Fruit fly (Drosophila melanogaster) whole organism, embryonic: Measurements from ENCODE around the gene Gart.

Experiments used
- Abd-B ChIP-seq: fragments of 200-800 bp; sonication (Bioruptor generic); optimal IDR thresholded peaks from 2 replicates; lab custom pipeline; 2018; ENCODE audit warnings: missing biosample characterization, mild to moderate bottlenecking, missing genetic modification characterization, moderate library complexity
- Ada2b ChIP-seq: fragments of 200-800 bp; sonication (Bioruptor generic); IDR thresholded peaks from 2 replicates; pipeline ENCODE4 v1.3.6; 2022; ENCODE audit warnings: missing biosample characterization, missing genetic modification characterization
- Bteb2 ChIP-seq: fragments of 200-800 bp; sonication (Bioruptor generic); optimal IDR thresholded peaks from 2 replicates; lab custom pipeline; 2016; ENCODE audit warnings: missing biosample characterization, missing genetic modification characterization
- CG11696 ChIP-seq: fragments of 200-800 bp; sonication (Bioruptor generic); IDR thresholded peaks from 2 replicates; pipeline ENCODE4 v1.3.6; 2022; ENCODE audit warnings: missing biosample characterization, missing genetic modification characterization
- CG15269 ChIP-seq: fragments of 200-800 bp; sonication (Bioruptor generic); optimal IDR thresholded peaks from 2 replicates; lab custom pipeline; 2018; ENCODE audit warnings: missing biosample characterization, mild to moderate bottlenecking, missing genetic modification characterization, moderate library complexity
- CG1602 ChIP-seq: fragments of 200-800 bp; sonication (Bioruptor generic); optimal IDR thresholded peaks from 3 replicates; lab custom pipeline; 2016; ENCODE audit warnings: missing biosample characterization, missing genetic modification characterization
- CG17359 ChIP-seq: fragments of 200-800 bp; sonication (Bioruptor generic); optimal IDR thresholded peaks from 3 replicates; lab custom pipeline; 2018; ENCODE audit warnings: missing biosample characterization, mild to moderate bottlenecking, missing genetic modification characterization, moderate library complexity
- CG18262 ChIP-seq: fragments of 200-800 bp; optimal IDR thresholded peaks from 3 replicates; lab custom pipeline; 2019; ENCODE audit warnings: missing biosample characterization, mild to moderate bottlenecking, missing genetic modification characterization, moderate library complexity
- CG2120 ChIP-seq: fragments of 200-800 bp; sonication (Bioruptor generic); optimal IDR thresholded peaks from 3 replicates; lab custom pipeline; 2016; ENCODE audit warnings: missing biosample characterization, missing genetic modification characterization
- CG2202 ChIP-seq: fragments of 200-800 bp; sonication (Bioruptor generic); optimal IDR thresholded peaks from 2 replicates; lab custom pipeline; 2018; ENCODE audit warnings: missing biosample characterization, mild to moderate bottlenecking, missing genetic modification characterization
- CG2889 ChIP-seq: fragments of 200-800 bp; sonication (Bioruptor generic); IDR thresholded peaks from 3 replicates; pipeline ENCODE4 v1.3.6; 2022; ENCODE audit warnings: missing biosample characterization, missing genetic modification characterization
- CG30020 ChIP-seq: fragments of 200-800 bp; optimal IDR thresholded peaks from 2 replicates; lab custom pipeline; 2019; ENCODE audit warnings: missing biosample characterization, mild to moderate bottlenecking, missing genetic modification characterization, moderate library complexity
- CG30403 ChIP-seq: fragments of 200-800 bp; sonication (Bioruptor generic); optimal IDR thresholded peaks from 3 replicates; lab custom pipeline; 2016; ENCODE audit warnings: missing biosample characterization, missing genetic modification characterization
- CG4854 ChIP-seq: fragments of 200-800 bp; sonication (Bioruptor generic); optimal IDR thresholded peaks from 2 replicates; lab custom pipeline; 2016; ENCODE audit warnings: missing biosample characterization, missing genetic modification characterization, inconsistent platforms
- CG6683 ChIP-seq: fragments of 200-800 bp; sonication (Bioruptor generic); optimal IDR thresholded peaks from 2 replicates; lab custom pipeline; 2017; ENCODE audit warnings: missing biosample characterization, mild to moderate bottlenecking, missing genetic modification characterization, missing genetic modification reagents
- CG6689 ChIP-seq: fragments of 200-800 bp; sonication (Bioruptor generic); IDR thresholded peaks from 2 replicates; pipeline ENCODE4 v1.3.6; 2022; ENCODE audit warnings: missing biosample characterization, missing genetic modification characterization
- CG8924 ChIP-seq: fragments of 200-800 bp; optimal IDR thresholded peaks from 3 replicates; lab custom pipeline; 2019; ENCODE audit warnings: missing biosample characterization, mild to moderate bottlenecking, missing genetic modification characterization, moderate library complexity
- Camta ChIP-seq: fragments of 200-800 bp; sonication (Bioruptor generic); optimal IDR thresholded peaks from 2 replicates; lab custom pipeline; 2016; ENCODE audit warnings: missing biosample characterization, missing genetic modification characterization
- CkIIα-i1 ChIP-seq: fragments of 200-800 bp; sonication (Bioruptor generic); IDR thresholded peaks from 2 replicates; pipeline ENCODE4 v1.3.6; 2022; ENCODE audit warnings: missing biosample characterization, missing genetic modification characterization
- CoRest ChIP-seq: fragments of 200-800 bp; sonication (Bioruptor generic); optimal IDR thresholded peaks from 3 replicates; lab custom pipeline; 2018; ENCODE audit warnings: missing biosample characterization, mild to moderate bottlenecking, missing genetic modification characterization, moderate library complexity
- Ets65A ChIP-seq: fragments of 200-800 bp; sonication (Bioruptor generic); peaks from one replicate; lab custom pipeline; 2016; ENCODE audit warnings: missing biosample characterization, missing genetic modification characterization
- H15 ChIP-seq: fragments of 200-800 bp; sonication (Bioruptor generic); IDR thresholded peaks from 3 replicates; pipeline ENCODE4 v1.3.6; 2022; ENCODE audit warnings: missing biosample characterization, missing genetic modification characterization
- Hr39 ChIP-seq: fragments of >200 bp; optimal IDR thresholded peaks from 2 replicates; lab custom pipeline; 2017
- Hr51 ChIP-seq, 2 experiments: fragments of 200-800 bp; sonication (Bioruptor generic); optimal IDR thresholded peaks; 2 replicates in 1 of 2; 3 replicates in 1 of 2; lab custom pipeline; 2016 to 2018; ENCODE audit warnings: missing biosample characterization in 2 of 2, missing genetic modification characterization in 2 of 2, mild to moderate bottlenecking in 1 of 2, moderate library complexity in 1 of 2
- Med ChIP-seq: fragments of 200-800 bp; sonication (Bioruptor generic); peaks from one replicate; lab custom pipeline; 2016; ENCODE audit warnings: missing biosample characterization, missing genetic modification characterization, mild to moderate bottlenecking, inconsistent platforms, moderate library complexity
- Oli ChIP-seq: fragments of 200-800 bp; sonication (Bioruptor generic); optimal IDR thresholded peaks from 2 replicates; lab custom pipeline; 2018; ENCODE audit warnings: missing biosample characterization, mild to moderate bottlenecking, missing genetic modification characterization, moderate library complexity
- Rfx ChIP-seq: fragments of 200-800 bp; sonication (Bioruptor generic); IDR thresholded peaks from 2 replicates; pipeline ENCODE4 v1.3.6; 2022; ENCODE audit warnings: missing biosample characterization, missing genetic modification characterization
- Side ChIP-seq: fragments of 200-800 bp; sonication (Bioruptor generic); optimal IDR thresholded peaks from 2 replicates; lab custom pipeline; 2016; ENCODE audit warnings: missing biosample characterization, missing genetic modification characterization
- Xrp1 ChIP-seq: fragments of 200-800 bp; sonication (Bioruptor generic); IDR thresholded peaks from 2 replicates; pipeline ENCODE4 v1.3.6; 2022; ENCODE audit warnings: missing biosample characterization, missing genetic modification characterization
- az2 ChIP-seq: fragments of 200-800 bp; sonication (Bioruptor generic); optimal IDR thresholded peaks from 3 replicates; lab custom pipeline; 2016; ENCODE audit warnings: missing biosample characterization, missing genetic modification characterization
- bcd ChIP-seq: fragments of 200-800 bp; sonication (Bioruptor generic); optimal IDR thresholded peaks from 2 replicates; lab custom pipeline; 2017; ENCODE audit warnings: missing biosample characterization, mild to moderate bottlenecking, missing genetic modification characterization
- dpn ChIP-seq, 2 experiments: fragments of 200-800 bp; sonication (Bioruptor generic); optimal IDR thresholded peaks; 3 replicates each; lab custom pipeline; 2016; ENCODE audit warnings: missing biosample characterization in 2 of 2, missing genetic modification characterization in 2 of 2
- en ChIP-seq: fragments of 200-800 bp; sonication (Bioruptor generic); optimal IDR thresholded peaks from 2 replicates; lab custom pipeline; 2016; ENCODE audit warnings: missing biosample characterization, missing genetic modification characterization
- fd102C ChIP-seq: fragments of 200-800 bp; sonication (Bioruptor generic); optimal IDR thresholded peaks from 2 replicates; lab custom pipeline; 2018; ENCODE audit warnings: missing biosample characterization, mild to moderate bottlenecking, missing genetic modification characterization, moderate library complexity
- gsb ChIP-seq: fragments of 200-800 bp; sonication (Bioruptor generic); IDR thresholded peaks from 2 replicates; pipeline ENCODE4 v1.3.6; 2022; ENCODE audit warnings: missing biosample characterization, missing genetic modification characterization
- ind ChIP-seq: fragments of 200-800 bp; sonication (Bioruptor generic); optimal IDR thresholded peaks from 3 replicates; lab custom pipeline; 2016; ENCODE audit warnings: missing biosample characterization, missing genetic modification characterization
- pan ChIP-seq, 4 experiments: fragments of >200 bp in 3 of 4; fragments of 200-800 bp in 1 of 4; sonication (Bioruptor generic) in 1 of 4; optimal IDR thresholded peaks in 3 of 4; IDR thresholded peaks in 1 of 4; 2 replicates each; pipeline versions ENCODE4 v1.3.6 to Lab custom; 2017 to 2022; ENCODE audit warnings: missing biosample characterization in 2 of 4, missing genetic modification characterization in 2 of 4, mixed read lengths in 1 of 4
- phol ChIP-seq: fragments of 200-800 bp; sonication (Bioruptor generic); optimal IDR thresholded peaks from 3 replicates; lab custom pipeline; 2018; ENCODE audit warnings: missing biosample characterization, mild to moderate bottlenecking, missing genetic modification characterization, moderate library complexity
- prd ChIP-seq, 3 experiments: fragments of >200 bp in 2 of 3; fragments of 200-800 bp in 1 of 3; sonication (Bioruptor generic) in 1 of 3; optimal IDR thresholded peaks in 2 of 3; IDR thresholded peaks in 1 of 3; 2 replicates in 2 of 3; 3 replicates in 1 of 3; pipeline versions ENCODE4 v1.3.6 to Lab custom; 2017 to 2022; ENCODE audit warnings: missing biosample characterization in 1 of 3, missing genetic modification characterization in 1 of 3
- pum ChIP-seq: fragments of 200-800 bp; sonication (Bioruptor generic); optimal IDR thresholded peaks from 2 replicates; lab custom pipeline; 2016; ENCODE audit warnings: missing biosample characterization, missing genetic modification characterization
- row ChIP-seq: fragments of 200-800 bp; sonication (Bioruptor generic); IDR thresholded peaks from 3 replicates; pipeline ENCODE4 v1.3.6; 2022; ENCODE audit warnings: missing biosample characterization, missing genetic modification characterization
- sens ChIP-seq: fragments of 200-800 bp; sonication (Bioruptor generic); peaks from one replicate; lab custom pipeline; 2016; ENCODE audit warnings: missing biosample characterization, missing genetic modification characterization
- sisA ChIP-seq: fragments of 200-800 bp; sonication (Bioruptor generic); IDR thresholded peaks from 2 replicates; pipeline ENCODE4 v1.3.6; 2022; ENCODE audit warnings: missing biosample characterization, missing genetic modification characterization
- slbo ChIP-seq: fragments of 200-800 bp; sonication (Bioruptor generic); IDR thresholded peaks from 2 replicates; pipeline ENCODE4 v1.3.6; 2022; ENCODE audit warnings: missing biosample characterization, missing genetic modification characterization
- sqz ChIP-seq: fragments of 200-800 bp; sonication (Bioruptor generic); optimal IDR thresholded peaks from 3 replicates; lab custom pipeline; 2018; ENCODE audit warnings: missing biosample characterization, mild to moderate bottlenecking, missing genetic modification characterization
- ssp ChIP-seq: fragments of 200-800 bp; sonication (Bioruptor generic); IDR thresholded peaks from 2 replicates; pipeline ENCODE4 v1.3.6; 2022; ENCODE audit warnings: missing biosample characterization, missing genetic modification characterization
- stc ChIP-seq: fragments of 200-800 bp; sonication (Bioruptor generic); IDR thresholded peaks from 2 replicates; pipeline ENCODE4 v1.3.6; 2022; ENCODE audit warnings: missing biosample characterization, missing genetic modification characterization
- vvl ChIP-seq: fragments of 200-800 bp; sonication (Bioruptor generic); IDR thresholded peaks from 2 replicates; pipeline ENCODE4 v1.3.6; 2022; ENCODE audit warnings: missing biosample characterization, missing genetic modification characterization
- yki ChIP-seq: fragments of >200 bp; optimal IDR thresholded peaks from 3 replicates; lab custom pipeline; 2018
- z ChIP-seq: fragments of 200-800 bp; sonication (Bioruptor generic); IDR thresholded peaks from 3 replicates; pipeline ENCODE4 v1.3.6; 2022; ENCODE audit warnings: missing biosample characterization, missing genetic modification characterization
- zen ChIP-seq: fragments of 200-800 bp; sonication (Bioruptor generic); optimal IDR thresholded peaks from 3 replicates; lab custom pipeline; 2018; ENCODE audit warnings: missing biosample characterization, mild to moderate bottlenecking, missing genetic modification characterization, moderate library complexity

Gart gene

dm6 chr2L:7073011-7073410 is 49.3 kb upstream of the Gart start (continued):
- TF ChIP-seq Ada2b = peak; percentile 18; the same call in 1 of the 2 replicates
- TF ChIP-seq Med = peak; percentile 35
- peak; percentile 90 for TF ChIP-seq Ets65A (GFP tag; lab: Kevin White, UChicago)
- no peak for TF ChIP-seq CG6683 (GFP tag; lab: Kevin White, UChicago)
- peak; percentile 47; the same call in 2 of the 3 replicates for TF ChIP-seq row (GFP tag; lab: Robert Waterston, UW)
- peak; percentile 27 for TF ChIP-seq CG18262
- no peak for TF ChIP-seq CkIIα-i1 (GFP tag; lab: Robert Waterston, UW)
- no peak for TF ChIP-seq CG2889
- TF ChIP-seq Side (GFP tag; lab: Kevin White, UChicago) = no peak
- peak; percentile 21 for TF ChIP-seq Oli (tag; lab: Kevin White, UChicago)
- no peak for TF ChIP-seq z (GFP tag; lab: Robert Waterston, UW)
- no peak for TF ChIP-seq CG4854
- TF ChIP-seq Bteb2 (GFP tag; lab: Kevin White, UChicago) = no peak
- no peak for TF ChIP-seq Rfx (GFP tag; lab: Robert Waterston, UW)
- TF ChIP-seq yki (lab: Kevin White, UChicago) = no peak
- TF ChIP-seq CG30020 = no peak
- no peak for TF ChIP-seq CG11696 (GFP tag; lab: Robert Waterston, UW)
- no peak for TF ChIP-seq bcd (GFP tag; lab: Kevin White, UChicago)
- TF ChIP-seq dpn (GFP tag; optimal IDR thresholded peaks at IDR 0.05; lab: Kevin White, UChicago) = peak in 1 of 2 experiments; percentile 20
- no peak for TF ChIP-seq CG2202 (tag; lab: Kevin White, UChicago)
- TF ChIP-seq vvl (GFP tag; lab: Robert Waterston, UW) = 0 out of 2 replicates have a peak, but pooled peaks have one; percentile 13
- TF ChIP-seq ssp (GFP tag; lab: Robert Waterston, UW) = no peak
- no peak for TF ChIP-seq prd (optimal IDR thresholded peaks at IDR 0.05; lab: Kevin White, UChicago)
- 0 out of 3 replicates have a peak, but pooled peaks have one; percentile 41 for TF ChIP-seq prd (GFP tag; IDR thresholded peaks at IDR 0.05; lab: Robert Waterston, UW)
- TF ChIP-seq Abd-B (GFP tag; lab: Kevin White, UChicago) = peak; percentile 10
- no peak for TF ChIP-seq sqz (GFP tag; lab: Kevin White, UChicago)
- no peak for TF ChIP-seq gsb (GFP tag; lab: Robert Waterston, UW)
- peak; percentile 23 for TF ChIP-seq CG17359 (tag; lab: Kevin White, UChicago)
- TF ChIP-seq Hr39 (lab: Kevin White, UChicago) = no peak
- TF ChIP-seq slbo = peak; percentile 32; the same call in 1 of the 2 replicates
- no peak for TF ChIP-seq fd102C (GFP tag; lab: Kevin White, UChicago)
- no peak for TF ChIP-seq CG8924 (tag; lab: Kevin White, UChicago)
- no peak for TF ChIP-seq pan (optimal IDR thresholded peaks at IDR 0.05; lab: Kevin White, UChicago)
- no peak for TF ChIP-seq pan (GFP tag; optimal IDR thresholded peaks at IDR 0.05 in 1 of 2, IDR thresholded peaks at IDR 0.05 in 1 of 2)
- peak; percentile 8 for TF ChIP-seq zen (tag; lab: Kevin White, UChicago)
- peak; percentile 25 for TF ChIP-seq az2
- TF ChIP-seq sisA (GFP tag; lab: Robert Waterston, UW) = peak; percentile 13; the same call in 1 of the 2 replicates
- TF ChIP-seq CG6689 (GFP tag; lab: Robert Waterston, UW) = peak; percentile 25; the same call in 1 of the 2 replicates
- TF ChIP-seq pum = peak; percentile 6
- peak; percentile 21 for TF ChIP-seq ind (GFP tag; lab: Kevin White, UChicago)
- peak; percentile 27 for TF ChIP-seq CG30403 (GFP tag; lab: Kevin White, UChicago)
- TF ChIP-seq sens = peak; percentile 76
- TF ChIP-seq CG15269 (tag; lab: Kevin White, UChicago) = peak; percentile 29
- TF ChIP-seq Camta (GFP tag; lab: Kevin White, UChicago) = no peak
- TF ChIP-seq phol (tag; lab: Kevin White, UChicago) = peak; percentile 37
- no peak for TF ChIP-seq en (GFP tag; lab: Kevin White, UChicago)
- TF ChIP-seq Xrp1 (GFP tag; lab: Robert Waterston, UW) = peak; percentile 71
- TF ChIP-seq stc (GFP tag; lab: Robert Waterston, UW) = no peak
- peak in 1 of 2 experiments; percentile 40 for TF ChIP-seq Hr51 (GFP tag; optimal IDR thresholded peaks at IDR 0.05; lab: Kevin White, UChicago)
- peak; percentile 5 for TF ChIP-seq CoRest (tag; lab: Kevin White, UChicago)
- peak; percentile 7 for TF ChIP-seq CG1602 (GFP tag; lab: Kevin White, UChicago)
- TF ChIP-seq H15 = no peak
- peak; percentile 21 for TF ChIP-seq CG2120 (GFP tag; lab: Kevin White, UChicago)
